Fruit fly (Drosophila melanogaster): ENCODE data around the gene CG3744.

Gene CG3744

DNA sequence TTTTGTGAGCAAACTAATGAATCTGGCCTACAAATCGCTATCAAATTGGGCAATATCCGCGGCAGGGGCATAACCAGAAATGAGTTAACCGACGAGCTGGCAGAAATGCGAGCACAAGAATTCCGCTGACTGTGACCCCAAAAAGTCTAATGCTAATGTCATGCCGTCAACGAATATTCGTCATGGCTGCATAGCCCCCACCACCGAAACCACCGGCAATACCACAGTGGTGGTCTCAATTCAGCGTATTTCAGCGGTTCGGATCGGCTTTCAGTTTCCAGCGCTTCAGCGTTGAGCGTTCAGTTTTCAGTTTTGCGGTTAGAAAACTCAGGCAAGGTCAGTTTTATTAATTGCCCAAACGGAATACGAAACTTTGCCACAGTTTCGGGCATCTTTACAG lies 13.8 kb upstream of the CG3744 start:
- TF ChIP-seq tj (GFP tag; optimal IDR thresholded peaks at IDR 0.05) (peak; percentile 92), Hr96 (GFP tag; optimal IDR thresholded peaks at IDR 0.05) (no peak)

DNA sequence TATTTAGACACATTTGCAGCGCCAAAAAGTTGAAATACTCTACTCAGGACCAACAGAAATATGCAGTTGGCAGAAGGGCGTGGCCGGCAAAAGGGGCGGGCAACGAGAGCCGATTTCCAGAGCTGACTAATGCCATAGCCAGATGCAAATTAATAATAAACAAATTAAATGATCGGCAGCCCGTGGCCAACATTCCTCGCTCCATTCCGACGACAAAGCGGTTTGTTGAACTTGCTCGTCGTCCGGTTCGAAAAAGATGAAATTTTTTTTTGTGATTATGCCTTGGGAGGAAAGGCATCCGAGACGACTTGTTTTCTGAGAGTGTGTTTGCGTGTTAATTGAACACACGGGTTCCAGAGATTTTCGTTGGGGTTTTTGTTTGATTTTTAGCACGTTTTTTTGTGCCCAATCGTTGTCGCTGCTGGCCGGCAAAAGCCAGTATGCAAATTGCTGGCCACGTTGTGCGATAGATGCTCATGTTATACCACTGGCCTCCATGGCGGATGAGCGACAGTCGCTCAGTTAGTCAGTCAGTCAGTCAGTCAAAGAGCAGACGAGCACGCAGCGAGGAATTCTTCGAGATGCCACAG lies 12.9 kb upstream of the CG3744 start:
- TF ChIP-seq CG11617 (GFP tag; optimal IDR thresholded peaks at IDR 0.05) (no peak), kay (GFP tag; ENCODE audit: borderline replicate concordance) (no peak), CG33017 (tag; optimal IDR thresholded peaks at IDR 0.05) (no peak), pad (GFP tag; optimal IDR thresholded peaks at IDR 0.05) (no peak), toe (GFP tag; optimal IDR thresholded peaks at IDR 0.05) (no peak), cic (GFP tag; optimal IDR thresholded peaks at IDR 0.05) (no peak), CG12768 (GFP tag; optimal IDR thresholded peaks at IDR 0.05) (no peak), CG5204 (GFP tag; optimal IDR thresholded peaks at IDR 0.05) (no peak), bab1 (GFP tag; optimal IDR thresholded peaks at IDR 0.05) (no peak), tj (GFP tag; optimal IDR thresholded peaks at IDR 0.05) (no peak), CG1620 (GFP tag; optimal IDR thresholded peaks at IDR 0.05) (no peak), Hr96 (GFP tag; optimal IDR thresholded peaks at IDR 0.05) (no peak), CG14711 (tag; optimal IDR thresholded peaks at IDR 0.05) (no peak), Clk (GFP tag; optimal IDR thresholded peaks at IDR 0.05) (no peak), cnc (optimal IDR thresholded peaks at IDR 0.05) (no peak), CG7101 (tag; optimal IDR thresholded peaks at IDR 0.05) (no peak)

DNA sequence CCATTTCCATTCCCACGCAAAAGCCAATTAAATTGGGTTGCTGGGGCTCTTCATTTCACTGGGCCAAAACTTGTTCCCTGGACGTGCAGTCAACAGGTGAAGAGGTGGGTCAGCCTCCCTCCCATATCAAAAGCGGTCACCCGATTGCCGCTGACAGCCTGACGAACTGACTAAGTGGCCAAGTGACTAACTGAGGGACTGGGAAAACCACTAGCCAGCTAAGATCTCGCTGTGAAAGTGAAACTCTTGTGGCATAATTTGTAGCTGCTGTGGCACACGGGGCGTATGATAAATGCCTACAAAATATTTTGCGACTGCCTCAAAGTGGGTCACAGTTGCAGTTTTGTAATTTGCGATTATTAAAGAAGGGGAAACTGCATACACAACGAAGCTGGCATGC lies 12.0 kb upstream of the CG3744 start:
- TF ChIP-seq CG11617 (GFP tag; optimal IDR thresholded peaks at IDR 0.05) (no peak), ovo (GFP tag; optimal IDR thresholded peaks at IDR 0.05) (no peak), CG1620 (GFP tag; optimal IDR thresholded peaks at IDR 0.05) (no peak), CG33017 (tag; optimal IDR thresholded peaks at IDR 0.05) (no peak), Crg-1 (GFP tag; optimal IDR thresholded peaks at IDR 0.05) (no peak), Mnt (GFP tag; optimal IDR thresholded peaks at IDR 0.05) (no peak), Hr96 (GFP tag; optimal IDR thresholded peaks at IDR 0.05) (no peak), CG7045 (GFP tag; optimal IDR thresholded peaks at IDR 0.05) (no peak), cnc (optimal IDR thresholded peaks at IDR 0.05) (no peak), bab1 (GFP tag; optimal IDR thresholded peaks at IDR 0.05) (no peak), CG7101 (tag; optimal IDR thresholded peaks at IDR 0.05) (no peak), CG14711 (tag; optimal IDR thresholded peaks at IDR 0.05) (no peak), toe (GFP tag; optimal IDR thresholded peaks at IDR 0.05) (no peak), pad (GFP tag; optimal IDR thresholded peaks at IDR 0.05) (no peak), CG5204 (GFP tag; optimal IDR thresholded peaks at IDR 0.05) (no peak), cic (GFP tag; optimal IDR thresholded peaks at IDR 0.05) (no peak), tj (GFP tag; optimal IDR thresholded peaks at IDR 0.05) (no peak)

DNA sequence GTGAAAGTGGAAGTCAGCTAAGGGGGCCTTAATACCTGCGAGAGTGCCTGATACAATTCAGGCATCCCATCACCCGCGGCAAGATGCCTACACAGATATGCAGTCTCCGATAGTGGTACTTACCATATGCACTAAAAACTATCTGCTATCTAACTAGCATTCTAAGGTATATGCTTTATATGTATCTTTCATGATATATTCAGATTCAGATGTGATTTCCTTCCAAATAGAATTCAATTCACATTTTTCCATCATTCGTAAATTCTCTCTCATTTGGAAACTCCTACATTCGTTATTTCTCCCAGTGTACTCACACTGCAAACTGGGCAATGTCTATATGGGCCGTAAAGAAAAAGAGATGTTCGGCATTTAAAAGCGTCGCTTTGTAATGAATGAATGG lies 10.0 kb upstream of the CG3744 start:
- TF ChIP-seq tj (GFP tag; optimal IDR thresholded peaks at IDR 0.05) (no peak), CG33017 (tag; optimal IDR thresholded peaks at IDR 0.05) (no peak), CG11617 (GFP tag; optimal IDR thresholded peaks at IDR 0.05) (no peak), Crg-1 (GFP tag; optimal IDR thresholded peaks at IDR 0.05) (no peak), CG5204 (GFP tag; optimal IDR thresholded peaks at IDR 0.05) (no peak), pad (GFP tag; optimal IDR thresholded peaks at IDR 0.05) (no peak), Hr96 (GFP tag; optimal IDR thresholded peaks at IDR 0.05) (no peak), bab1 (GFP tag; optimal IDR thresholded peaks at IDR 0.05) (no peak), CG7101 (tag; optimal IDR thresholded peaks at IDR 0.05) (no peak), ovo (GFP tag; optimal IDR thresholded peaks at IDR 0.05) (no peak), CG14711 (tag; optimal IDR thresholded peaks at IDR 0.05) (no peak), CG7045 (GFP tag; optimal IDR thresholded peaks at IDR 0.05) (no peak), CG1620 (GFP tag; optimal IDR thresholded peaks at IDR 0.05) (no peak), Mnt (GFP tag; optimal IDR thresholded peaks at IDR 0.05) (no peak), cic (GFP tag; optimal IDR thresholded peaks at IDR 0.05) (no peak), toe (GFP tag; optimal IDR thresholded peaks at IDR 0.05) (no peak), cnc (optimal IDR thresholded peaks at IDR 0.05) (no peak), CG12768 (GFP tag; optimal IDR thresholded peaks at IDR 0.05) (no peak), kay (GFP tag; ENCODE audit: borderline replicate concordance) (no peak)

DNA sequence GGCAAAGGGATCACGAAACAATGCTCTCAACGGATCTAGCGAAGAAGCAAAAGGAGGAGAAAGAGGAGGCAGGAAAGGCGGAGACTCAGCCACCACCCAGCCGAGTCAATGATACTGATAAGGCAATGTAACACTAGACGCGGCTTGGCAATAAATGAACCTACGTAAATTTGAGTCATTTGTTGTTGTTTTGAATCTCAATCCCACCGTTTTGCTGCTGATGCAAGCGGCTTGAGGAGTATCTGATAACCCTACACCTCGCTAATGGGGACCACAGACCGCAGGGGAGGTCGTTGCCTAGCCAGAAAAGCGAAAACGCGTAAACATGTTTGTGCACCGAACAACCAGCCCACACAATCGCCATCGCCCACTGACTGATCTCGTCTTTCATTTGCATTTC lies 2.2 kb upstream of the CG3744 start:
- TF ChIP-seq CG14711 (tag; optimal IDR thresholded peaks at IDR 0.05) (no peak), tj (GFP tag; optimal IDR thresholded peaks at IDR 0.05) (peak; percentile 90)

DNA sequence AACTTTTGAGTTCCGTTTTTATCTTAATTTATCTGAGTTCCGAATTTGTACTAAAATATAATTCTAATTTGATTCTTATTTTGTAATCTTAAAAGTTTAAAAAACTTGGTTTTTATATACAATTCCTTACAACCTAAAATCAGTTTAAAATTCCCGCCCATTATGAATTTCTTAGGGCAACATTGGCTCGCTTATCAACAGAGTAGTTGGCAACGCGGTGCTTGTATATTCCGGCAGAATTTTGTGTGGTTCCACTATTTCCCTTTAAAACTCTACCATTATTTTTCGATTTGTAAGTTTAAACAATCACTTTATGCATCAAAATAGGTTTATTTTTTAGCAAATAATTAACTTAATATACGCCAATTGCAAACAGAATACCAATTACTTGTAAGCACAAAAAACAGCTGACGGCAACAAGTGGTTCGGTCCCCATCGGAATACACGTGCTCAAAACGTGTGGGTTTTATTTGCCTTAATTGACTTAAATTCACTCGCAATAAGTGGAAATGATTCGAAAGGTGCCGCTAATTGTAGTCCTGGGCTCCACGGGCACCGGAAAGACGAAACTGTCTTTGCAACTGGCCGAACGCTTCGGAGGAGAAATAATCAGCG lies 496 bp upstream of the CG3744 start, which contains the start of the genes CG11089 and CG31381:
TSS of gene CG11089 (plus strand) at position 203 of the 615 bp plus-strand sequence.
TSS of gene CG31381 (plus strand) at position 203 of the 615 bp plus-strand sequence.
- TF ChIP-seq CG5204 (GFP tag; optimal IDR thresholded peaks at IDR 0.05): no peak
- TF ChIP-seq kay (GFP tag; ENCODE audit: borderline replicate concordance): no peak
- TF ChIP-seq tj (GFP tag; optimal IDR thresholded peaks at IDR 0.05): peak; percentile 46
- TF ChIP-seq bab1 (GFP tag; optimal IDR thresholded peaks at IDR 0.05): no peak
- no peak for TF ChIP-seq pad (GFP tag; optimal IDR thresholded peaks at IDR 0.05)
- TF ChIP-seq Mnt (GFP tag; optimal IDR thresholded peaks at IDR 0.05): peak; percentile 80
- TF ChIP-seq CG33017 (tag; optimal IDR thresholded peaks at IDR 0.05): no peak
- TF ChIP-seq CG1620 (GFP tag; optimal IDR thresholded peaks at IDR 0.05): no peak
- no peak for TF ChIP-seq CG7045 (GFP tag; optimal IDR thresholded peaks at IDR 0.05)
- TF ChIP-seq ovo (GFP tag; optimal IDR thresholded peaks at IDR 0.05): no peak
- no peak for TF ChIP-seq CG12768 (GFP tag; optimal IDR thresholded peaks at IDR 0.05)
